Fruit fly (Drosophila melanogaster): ENCODE measurements around the gene Syx17.

DNA sequence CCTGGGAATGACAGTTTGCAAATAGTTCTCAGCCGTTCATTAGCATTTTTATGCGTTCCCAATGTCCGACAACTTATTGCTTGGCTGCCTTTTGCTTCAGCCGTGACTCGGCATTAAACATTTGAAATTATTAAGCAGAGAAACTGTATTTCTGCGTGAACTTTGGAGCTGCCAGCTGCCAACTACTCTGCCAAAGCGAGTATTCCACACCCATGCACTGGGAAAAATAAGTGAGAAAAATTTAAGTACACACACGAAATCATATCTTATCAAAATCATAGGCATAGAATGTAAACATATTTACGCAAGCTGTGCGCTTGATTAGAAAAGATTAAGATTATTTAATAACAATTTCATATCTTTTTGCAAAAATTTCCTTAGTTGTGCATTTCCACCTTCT lies 9.7 kb downstream of the Syx17 start:
- TF ChIP-seq psq (GFP tag; optimal IDR thresholded peaks at IDR 0.05) = no peak
- TF ChIP-seq foxo (GFP tag; optimal IDR thresholded peaks at IDR 0.05) = no peak
- TF ChIP-seq tai (GFP tag; optimal IDR thresholded peaks at IDR 0.05) = no peak
